Fruit fly (Drosophila melanogaster) whole organism, adult: Measurements from ENCODE around the gene Nf1.

Source experiments
- CG11617 ChIP-seq: fragments of 200-800 bp; sonication (Bioruptor generic); optimal IDR thresholded peaks from 2 replicates; lab custom pipeline; 2017; ENCODE audit warnings: mild to moderate bottlenecking, missing biosample characterization, missing genetic modification reagents, missing genetic modification characterization
- Mnt ChIP-seq: fragments of 200-800 bp; sonication (Bioruptor generic); optimal IDR thresholded peaks from 2 replicates; lab custom pipeline; 2016; ENCODE audit warnings: missing biosample characterization, mild to moderate bottlenecking, missing genetic modification characterization

DNA sequence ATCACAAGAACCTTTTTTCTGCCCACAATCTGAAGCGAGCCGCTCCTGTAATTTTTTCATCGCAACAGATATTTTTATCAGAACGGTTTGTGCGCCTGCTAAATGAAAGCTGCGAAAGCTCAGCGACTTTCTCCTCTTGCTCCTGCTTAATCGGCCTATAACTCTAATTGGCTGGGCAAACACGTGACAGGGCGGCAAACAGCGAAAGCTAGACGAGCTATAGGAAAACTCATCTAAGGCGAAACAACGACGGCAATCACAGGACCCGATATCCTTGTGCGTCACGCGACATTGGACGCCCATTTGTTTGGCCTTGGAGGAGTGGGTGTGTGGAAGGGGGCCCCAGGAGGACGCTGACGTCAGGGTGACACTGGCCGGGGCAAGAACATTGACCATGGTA lies 15.9 kb upstream of the Nf1 start:
- no peak for TF ChIP-seq CG11617
- TF ChIP-seq Mnt (GFP tag; lab: Kevin White, UChicago) = no peak
